Fruit fly (Drosophila melanogaster) whole organism, embryonic: ENCODE results near the gene CG11811.

ENCODE experiments used
- Awh ChIP-seq: fragments of 200-800 bp; sonication (Bioruptor generic); IDR thresholded peaks from 2 replicates; pipeline ENCODE4, ENCODE4 v1.3.6; 2022; ENCODE audit warnings: missing biosample characterization, missing genetic modification characterization
- Bdp1 ChIP-seq: fragments of 200-800 bp; sonication (Bioruptor generic); optimal IDR thresholded peaks from 3 replicates; lab custom pipeline; 2016; ENCODE audit warnings: missing biosample characterization, missing genetic modification characterization
- CG13287 ChIP-seq: fragments of 200-800 bp; sonication (Bioruptor generic); IDR thresholded peaks from 2 replicates; pipeline ENCODE4 v1.3.6; 2022; ENCODE audit warnings: missing biosample characterization, missing genetic modification characterization; ENCODE audit not compliant: partially characterized antibody
- CG13775 ChIP-seq: fragments of 200-800 bp; sonication (Bioruptor generic); optimal IDR thresholded peaks from 3 replicates; lab custom pipeline; 2017; ENCODE audit warnings: missing biosample characterization, mild to moderate bottlenecking, missing genetic modification characterization
- CG15601 ChIP-seq: fragments of 200-800 bp; sonication (Bioruptor generic); optimal IDR thresholded peaks from 3 replicates; lab custom pipeline; 2019; ENCODE audit warnings: missing biosample characterization, mild to moderate bottlenecking, missing genetic modification characterization, moderate library complexity
- CG15696 ChIP-seq: fragments of 200-800 bp; sonication (Bioruptor generic); optimal IDR thresholded peaks from 2 replicates; lab custom pipeline; 2019; ENCODE audit warnings: missing biosample characterization, mild to moderate bottlenecking, missing genetic modification characterization, moderate library complexity
- CG1647 ChIP-seq: fragments of 200-800 bp; sonication (Bioruptor generic); optimal IDR thresholded peaks from 3 replicates; lab custom pipeline; 2016; ENCODE audit warnings: missing biosample characterization, missing genetic modification characterization
- CG30403 ChIP-seq: fragments of 200-800 bp; sonication (Bioruptor generic); optimal IDR thresholded peaks from 3 replicates; lab custom pipeline; 2016; ENCODE audit warnings: missing biosample characterization, missing genetic modification characterization
- CG3407 ChIP-seq: fragments of 200-800 bp; sonication (Bioruptor generic); optimal IDR thresholded peaks from 2 replicates; lab custom pipeline; 2018; ENCODE audit warnings: missing biosample characterization, mild to moderate bottlenecking, missing genetic modification characterization
- CG34224 ChIP-seq: fragments of 200-800 bp; sonication (Bioruptor generic); IDR thresholded peaks from 3 replicates; pipeline ENCODE4 v1.3.6; 2022; ENCODE audit warnings: missing biosample characterization, missing genetic modification characterization; ENCODE audit not compliant: partially characterized antibody
- CG4328 ChIP-seq: fragments of 200-800 bp; sonication (Bioruptor generic); optimal IDR thresholded peaks from 3 replicates; lab custom pipeline; 2017; ENCODE audit warnings: missing biosample characterization, missing genetic modification reagents, missing genetic modification characterization
- CG4854 ChIP-seq: fragments of 200-800 bp; sonication (Bioruptor generic); optimal IDR thresholded peaks from 2 replicates; lab custom pipeline; 2016; ENCODE audit warnings: missing biosample characterization, missing genetic modification characterization, inconsistent platforms
- CG6175 ChIP-seq: fragments of 200-800 bp; sonication (Bioruptor generic); IDR thresholded peaks from 3 replicates; pipeline ENCODE4 v1.3.6; 2022; ENCODE audit warnings: missing biosample characterization, missing genetic modification characterization
- CG7271 ChIP-seq: fragments of 200-800 bp; sonication (Bioruptor generic); optimal IDR thresholded peaks from 2 replicates; lab custom pipeline; 2018; ENCODE audit warnings: missing biosample characterization, mild to moderate bottlenecking, missing genetic modification characterization, moderate library complexity
- CG7786 ChIP-seq: fragments of 200-800 bp; sonication (Bioruptor generic); optimal IDR thresholded peaks from 2 replicates; lab custom pipeline; 2016; ENCODE audit warnings: missing biosample characterization, missing genetic modification characterization
- CTCF ChIP-seq: fragments of 200-800 bp; sonication (Bioruptor generic); optimal IDR thresholded peaks from 2 replicates; lab custom pipeline; 2017; ENCODE audit warnings: missing biosample characterization, mild to moderate bottlenecking, missing genetic modification characterization, moderate library complexity
- Gsc ChIP-seq: fragments of 200-800 bp; sonication (Bioruptor generic); IDR thresholded peaks from 2 replicates; pipeline ENCODE4 v1.3.6; 2022; ENCODE audit warnings: missing biosample characterization, missing genetic modification characterization
- H15 ChIP-seq: fragments of 200-800 bp; sonication (Bioruptor generic); IDR thresholded peaks from 3 replicates; pipeline ENCODE4 v1.3.6; 2022; ENCODE audit warnings: missing biosample characterization, missing genetic modification characterization
- Hr39 ChIP-seq: fragments of >200 bp; optimal IDR thresholded peaks from 2 replicates; lab custom pipeline; 2017
- Neu2 ChIP-seq: fragments of 200-800 bp; sonication (Bioruptor generic); optimal IDR thresholded peaks from 3 replicates; lab custom pipeline; 2016; ENCODE audit warnings: missing biosample characterization, missing genetic modification characterization, borderline replicate concordance
- Nf-YA ChIP-seq: fragments of 200-800 bp; sonication (Bioruptor generic); IDR thresholded peaks from 2 replicates; pipeline ENCODE4 v1.3.6; 2022; ENCODE audit warnings: missing biosample characterization, missing genetic modification characterization
- Nf-YB ChIP-seq: fragments of 200-800 bp; sonication (Bioruptor generic); optimal IDR thresholded peaks from 3 replicates; lab custom pipeline; 2019; ENCODE audit warnings: missing biosample characterization, mild to moderate bottlenecking, missing genetic modification characterization, moderate library complexity
- NfI ChIP-seq: fragments of 200-800 bp; sonication (Bioruptor generic); optimal IDR thresholded peaks from 3 replicates; lab custom pipeline; 2018; ENCODE audit warnings: missing biosample characterization, mild to moderate bottlenecking, missing genetic modification characterization, moderate library complexity
- Oli ChIP-seq: fragments of 200-800 bp; sonication (Bioruptor generic); optimal IDR thresholded peaks from 2 replicates; lab custom pipeline; 2018; ENCODE audit warnings: missing biosample characterization, mild to moderate bottlenecking, missing genetic modification characterization, moderate library complexity
- Optix ChIP-seq: fragments of 200-800 bp; sonication (Bioruptor generic); IDR thresholded peaks from 3 replicates; pipeline ENCODE4 v1.3.6; 2022; ENCODE audit warnings: missing biosample characterization, missing genetic modification characterization
- Scr ChIP-seq: fragments of 200-800 bp; sonication (Bioruptor generic); IDR thresholded peaks from 2 replicates; pipeline ENCODE4 v1.3.6; 2022; ENCODE audit warnings: missing biosample characterization, missing genetic modification characterization; ENCODE audit not compliant: partially characterized antibody
- ab ChIP-seq: fragments of 200-800 bp; sonication (Bioruptor generic); optimal IDR thresholded peaks from 2 replicates; lab custom pipeline; 2016; ENCODE audit warnings: missing biosample characterization, missing genetic modification characterization
- ac ChIP-seq: fragments of 200-800 bp; sonication (Bioruptor generic); optimal IDR thresholded peaks from 3 replicates; lab custom pipeline; 2017; ENCODE audit warnings: missing biosample characterization, mild to moderate bottlenecking, missing genetic modification characterization
- ap ChIP-seq: fragments of 200-800 bp; sonication (Bioruptor generic); IDR thresholded peaks from 2 replicates; pipeline ENCODE4 v1.3.6; 2022; ENCODE audit warnings: missing biosample characterization, missing genetic modification characterization
- corto ChIP-seq: fragments of 200-800 bp; sonication (Bioruptor generic); optimal IDR thresholded peaks from 2 replicates; lab custom pipeline; 2016; ENCODE audit warnings: missing biosample characterization, mild to moderate bottlenecking, missing genetic modification characterization, moderate library complexity
- dan ChIP-seq: fragments of 200-800 bp; sonication (Bioruptor generic); IDR thresholded peaks from 2 replicates; pipeline ENCODE4 v1.3.6; 2022; ENCODE audit warnings: missing biosample characterization, missing genetic modification characterization
- dimm ChIP-seq: fragments of 200-800 bp; sonication (Bioruptor generic); IDR thresholded peaks from 2 replicates; pipeline ENCODE4 v1.3.6; 2022; ENCODE audit warnings: missing biosample characterization, missing genetic modification characterization
- eve ChIP-seq, 2 experiments: fragments of >200 bp; optimal IDR thresholded peaks; 2 replicates each; lab custom pipeline; 2017; ENCODE audit warnings: missing biosample characterization in 2 of 2, missing genetic modification characterization in 2 of 2
- fd3F ChIP-seq: fragments of 200-800 bp; sonication (Bioruptor generic); optimal IDR thresholded peaks from 2 replicates; lab custom pipeline; 2018; ENCODE audit warnings: missing biosample characterization, mild to moderate bottlenecking, missing genetic modification characterization, moderate library complexity
- fru ChIP-seq: fragments of >200 bp; optimal IDR thresholded peaks from 2 replicates; lab custom pipeline; 2017
- gfzf ChIP-seq: fragments of 200-800 bp; sonication (Bioruptor generic); optimal IDR thresholded peaks from 2 replicates; lab custom pipeline; 2016; ENCODE audit warnings: missing biosample characterization, mild to moderate bottlenecking, missing genetic modification characterization, moderate library complexity
- ind ChIP-seq: fragments of 200-800 bp; sonication (Bioruptor generic); optimal IDR thresholded peaks from 3 replicates; lab custom pipeline; 2016; ENCODE audit warnings: missing biosample characterization, missing genetic modification characterization
- lmd ChIP-seq: fragments of 200-800 bp; sonication (Bioruptor generic); IDR thresholded peaks from 2 replicates; pipeline ENCODE4 v1.3.6; 2022; ENCODE audit warnings: missing biosample characterization, missing genetic modification characterization
- mam ChIP-seq: fragments of 200-800 bp; sonication (Bioruptor generic); optimal IDR thresholded peaks from 3 replicates; lab custom pipeline; 2016; ENCODE audit warnings: missing biosample characterization, missing genetic modification characterization
- nmo ChIP-seq: fragments of 200-800 bp; sonication (Bioruptor generic); optimal IDR thresholded peaks from 2 replicates; lab custom pipeline; 2018; ENCODE audit warnings: missing biosample characterization, mild to moderate bottlenecking, missing genetic modification characterization, moderate library complexity
- odd ChIP-seq: fragments of 200-800 bp; sonication (Bioruptor generic); optimal IDR thresholded peaks from 2 replicates; lab custom pipeline; 2017; ENCODE audit warnings: missing biosample characterization, mild to moderate bottlenecking, missing genetic modification characterization
- sens ChIP-seq: fragments of 200-800 bp; sonication (Bioruptor generic); peaks from one replicate; lab custom pipeline; 2016; ENCODE audit warnings: missing biosample characterization, missing genetic modification characterization
- seq ChIP-seq: fragments of 200-800 bp; sonication (Bioruptor generic); IDR thresholded peaks from 2 replicates; pipeline ENCODE4 v1.3.6; 2022; ENCODE audit warnings: missing biosample characterization, missing genetic modification characterization
- sisA ChIP-seq: fragments of 200-800 bp; sonication (Bioruptor generic); IDR thresholded peaks from 2 replicates; pipeline ENCODE4 v1.3.6; 2022; ENCODE audit warnings: missing biosample characterization, missing genetic modification characterization
- stc ChIP-seq: fragments of 200-800 bp; sonication (Bioruptor generic); IDR thresholded peaks from 2 replicates; pipeline ENCODE4 v1.3.6; 2022; ENCODE audit warnings: missing biosample characterization, missing genetic modification characterization
- tll ChIP-seq, 2 experiments: fragments of 200-800 bp in 1 of 2; fragments of >200 bp in 1 of 2; sonication (Bioruptor generic) in 1 of 2; optimal IDR thresholded peaks; 2 replicates each; lab custom pipeline; 2017 to 2019; ENCODE audit warnings: missing biosample characterization in 2 of 2, missing genetic modification characterization in 2 of 2, mild to moderate bottlenecking in 1 of 2, moderate library complexity in 1 of 2
- unpg ChIP-seq: fragments of 200-800 bp; sonication (Bioruptor generic); optimal IDR thresholded peaks from 3 replicates; lab custom pipeline; 2018; ENCODE audit warnings: missing biosample characterization, mild to moderate bottlenecking, missing genetic modification characterization, moderate library complexity
- z ChIP-seq: fragments of 200-800 bp; sonication (Bioruptor generic); IDR thresholded peaks from 3 replicates; pipeline ENCODE4 v1.3.6; 2022; ENCODE audit warnings: missing biosample characterization, missing genetic modification characterization
- zf30C ChIP-seq: fragments of 200-800 bp; sonication (Bioruptor generic); optimal IDR thresholded peaks from 3 replicates; lab custom pipeline; 2018; ENCODE audit warnings: missing biosample characterization, mild to moderate bottlenecking, missing genetic modification characterization
- zfh1 ChIP-seq: fragments of 200-800 bp; sonication (Bioruptor generic); IDR thresholded peaks from 3 replicates; pipeline ENCODE4 v1.3.6; 2022; ENCODE audit warnings: missing biosample characterization, missing genetic modification characterization

CG11811 gene

dm6 chr3L:10739666-10740417 is 49.0 kb downstream of the CG11811 start (continued):
- peak; percentile 67 for TF ChIP-seq Nf-YB (GFP tag; lab: Kevin White, UChicago)
- TF ChIP-seq Awh (GFP tag; lab: Robert Waterston, UW): peak; percentile 86
- TF ChIP-seq CG30403 (GFP tag; lab: Kevin White, UChicago): peak; percentile 96
- TF ChIP-seq CG4854: peak; percentile 93
- peak; percentile 88 for TF ChIP-seq odd (GFP tag; lab: Kevin White, UChicago)
- peak; percentile 93 for TF ChIP-seq Gsc (GFP tag; lab: Robert Waterston, UW)
- peak; percentile 92 for TF ChIP-seq mam (GFP tag; lab: Kevin White, UChicago)
- peak; percentile 99 for TF ChIP-seq sens (GFP tag; lab: Kevin White, UChicago)
- peak; percentile 86 for TF ChIP-seq CG4328 (GFP tag; lab: Kevin White, UChicago)
- TF ChIP-seq CG13775: peak; percentile 87
- TF ChIP-seq Optix (GFP tag; lab: Robert Waterston, UW): peak; percentile 72
- TF ChIP-seq CG34224 (GFP tag; lab: Robert Waterston, UW): peak; percentile 28; the same call in 1 of the 3 replicates
- peak; percentile 85 for TF ChIP-seq CG15601 (tag; lab: Kevin White, UChicago)
- peak; percentile 83 for TF ChIP-seq unpg (GFP tag; lab: Kevin White, UChicago)
- TF ChIP-seq Bdp1 (GFP tag; lab: Kevin White, UChicago): peak; percentile 73
- TF ChIP-seq NfI: peak; percentile 80
- peak; percentile 64; the same call in 1 of the 2 replicates for TF ChIP-seq ap (GFP tag; lab: Robert Waterston, UW)
- TF ChIP-seq CG13287: no peak
- TF ChIP-seq CG7271 (tag; lab: Kevin White, UChicago): no peak
- peak; percentile 12 for TF ChIP-seq gfzf (GFP tag; lab: Kevin White, UChicago)
- TF ChIP-seq lmd (GFP tag; lab: Robert Waterston, UW): peak; percentile 97
- TF ChIP-seq dan (GFP tag; lab: Robert Waterston, UW): peak; percentile 52
- peak; percentile 97 for TF ChIP-seq zfh1 (GFP tag; lab: Robert Waterston, UW)
- peak; percentile 78 for TF ChIP-seq CG3407 (GFP tag; lab: Kevin White, UChicago)
- peak; percentile 91 for TF ChIP-seq CG1647 (GFP tag; lab: Kevin White, UChicago)
- peak; percentile 86 for TF ChIP-seq seq (GFP tag; lab: Robert Waterston, UW)
- TF ChIP-seq ind (GFP tag; lab: Kevin White, UChicago): peak; percentile 97
- peak; percentile 96 for TF ChIP-seq stc (GFP tag; lab: Robert Waterston, UW)
- TF ChIP-seq H15 (GFP tag; lab: Robert Waterston, UW): peak; percentile 95
- TF ChIP-seq Neu2: peak; percentile 74
- TF ChIP-seq z: peak; percentile 79; the same call in 2 of the 3 replicates
- TF ChIP-seq CTCF (GFP tag; lab: Kevin White, UChicago): peak; percentile 67
- no peak for TF ChIP-seq tll (GFP tag; optimal IDR thresholded peaks at IDR 0.05; lab: Kevin White, UChicago)
- no peak for TF ChIP-seq Hr39
- TF ChIP-seq Scr (GFP tag; lab: Robert Waterston, UW): peak; percentile 27; the same call in 1 of the 2 replicates
- peak; percentile 62 for TF ChIP-seq fd3F (GFP tag; lab: Kevin White, UChicago)
- peak; percentile 83 for TF ChIP-seq ab (GFP tag; lab: Kevin White, UChicago)
- peak; percentile 37; the same call in 1 of the 2 replicates for TF ChIP-seq dimm (GFP tag; lab: Robert Waterston, UW)
- TF ChIP-seq sisA (GFP tag; lab: Robert Waterston, UW): peak; percentile 94; the same call in 1 of the 2 replicates
- TF ChIP-seq CG6175 (GFP tag; lab: Robert Waterston, UW): peak; percentile 76
- TF ChIP-seq Oli (tag; lab: Kevin White, UChicago): peak; percentile 93
- TF ChIP-seq CG7786 (GFP tag; lab: Kevin White, UChicago): peak; percentile 92
- TF ChIP-seq fru: no peak
- peak; percentile 81 for TF ChIP-seq zf30C (GFP tag; lab: Kevin White, UChicago)
- TF ChIP-seq nmo: peak; percentile 98
- TF ChIP-seq ac (GFP tag; lab: Kevin White, UChicago): peak; percentile 47
- peak in 1 of 2 experiments; percentile 99 for TF ChIP-seq eve (GFP tag; optimal IDR thresholded peaks at IDR 0.05; lab: Kevin White, UChicago)
- peak; percentile 95 for TF ChIP-seq Nf-YA
- TF ChIP-seq CG15696: peak; percentile 47
- TF ChIP-seq corto (GFP tag; lab: Kevin White, UChicago): peak; percentile 87
